Fruit fly (Drosophila melanogaster): ENCODE data around the gene t-cup.

dm6 chr2L:12483519-12483865, 13.6 kb downstream of the t-cup start:
- TF ChIP-seq insv (optimal IDR thresholded peaks at IDR 0.05) (no peak), h (optimal IDR thresholded peaks at IDR 0.05) (no peak), psq (optimal IDR thresholded peaks at IDR 0.05) (no peak)

Measured in Kc167 (cell line).